Fruit fly (Drosophila melanogaster) whole organism, embryonic: ENCODE results near the gene Csk.
A peak's percentile ranks its signal among the peaks of the same experiment; 100 is the strongest.

Experiments used
- Ada2b ChIP-seq: fragments of 200-800 bp; sonication (Bioruptor generic); IDR thresholded peaks from 2 replicates; pipeline ENCODE4 v1.3.6; 2022; ENCODE audit warnings: missing biosample characterization, missing genetic modification characterization
- Antp ChIP-seq: fragments of 200-800 bp; sonication (Bioruptor generic); optimal IDR thresholded peaks from 3 replicates; lab custom pipeline; 2016; ENCODE audit warnings: missing biosample characterization, missing genetic modification characterization
- Bgb ChIP-seq: fragments of 200-800 bp; sonication (Bioruptor generic); IDR thresholded peaks from 2 replicates; pipeline ENCODE4 v1.3.6; 2022; ENCODE audit warnings: missing biosample characterization, missing genetic modification characterization; ENCODE audit not compliant: partially characterized antibody
- CG10209 ChIP-seq: fragments of 200-800 bp; sonication (Bioruptor generic); optimal IDR thresholded peaks from 3 replicates; lab custom pipeline; 2017; ENCODE audit warnings: missing biosample characterization, mild to moderate bottlenecking, missing genetic modification characterization, missing genetic modification reagents
- CG10267 ChIP-seq: fragments of 200-800 bp; sonication (Bioruptor generic); optimal IDR thresholded peaks from 2 replicates; lab custom pipeline; 2018; ENCODE audit warnings: missing biosample characterization, mild to moderate bottlenecking, missing genetic modification characterization, moderate library complexity
- CG11247 ChIP-seq: fragments of 200-800 bp; sonication (Bioruptor generic); IDR thresholded peaks from 2 replicates; pipeline ENCODE4 v1.3.6; 2022; ENCODE audit warnings: missing biosample characterization, missing genetic modification characterization
- CG13287 ChIP-seq: fragments of 200-800 bp; sonication (Bioruptor generic); IDR thresholded peaks from 2 replicates; pipeline ENCODE4 v1.3.6; 2022; ENCODE audit warnings: missing biosample characterization, missing genetic modification characterization; ENCODE audit not compliant: partially characterized antibody
- CG13775 ChIP-seq: fragments of 200-800 bp; sonication (Bioruptor generic); optimal IDR thresholded peaks from 3 replicates; lab custom pipeline; 2017; ENCODE audit warnings: missing biosample characterization, mild to moderate bottlenecking, missing genetic modification characterization
- CG1529 ChIP-seq: fragments of 200-800 bp; sonication (Bioruptor generic); optimal IDR thresholded peaks from 3 replicates; lab custom pipeline; 2018; ENCODE audit warnings: missing biosample characterization, missing genetic modification characterization
- CG16815 ChIP-seq: fragments of 200-800 bp; sonication (Bioruptor generic); optimal IDR thresholded peaks from 3 replicates; lab custom pipeline; 2017; ENCODE audit warnings: missing biosample characterization, mild to moderate bottlenecking, missing genetic modification characterization
- CG17802 ChIP-seq: fragments of 200-800 bp; sonication (Bioruptor generic); optimal IDR thresholded peaks from 2 replicates; lab custom pipeline; 2018; ENCODE audit warnings: missing biosample characterization, mild to moderate bottlenecking, missing genetic modification characterization, moderate library complexity
- CG2678 ChIP-seq: fragments of 200-800 bp; sonication (Bioruptor generic); optimal IDR thresholded peaks from 3 replicates; lab custom pipeline; 2019; ENCODE audit warnings: missing biosample characterization, mild to moderate bottlenecking, missing genetic modification characterization, moderate library complexity
- CG31224 ChIP-seq: fragments of 200-800 bp; sonication (Bioruptor generic); IDR thresholded peaks from 2 replicates; pipeline ENCODE4 v1.3.6; 2022; ENCODE audit warnings: missing biosample characterization, missing genetic modification characterization
- CG32767 ChIP-seq: fragments of 200-800 bp; sonication (Bioruptor generic); IDR thresholded peaks from 2 replicates; pipeline ENCODE4 v1.3.6; 2022; ENCODE audit warnings: missing biosample characterization, missing genetic modification characterization
- CG33557 ChIP-seq: fragments of 200-800 bp; sonication (Bioruptor generic); optimal IDR thresholded peaks from 2 replicates; lab custom pipeline; 2019; ENCODE audit warnings: missing biosample characterization, mild to moderate bottlenecking, missing genetic modification characterization, moderate library complexity
- CG4707 ChIP-seq: fragments of 200-800 bp; sonication (Bioruptor generic); optimal IDR thresholded peaks from 2 replicates; lab custom pipeline; 2018; ENCODE audit warnings: missing biosample characterization, mild to moderate bottlenecking, missing genetic modification characterization, moderate library complexity
- CG7987 ChIP-seq: fragments of 200-800 bp; sonication (Bioruptor generic); optimal IDR thresholded peaks from 2 replicates; lab custom pipeline; 2018; ENCODE audit warnings: missing biosample characterization, mild to moderate bottlenecking, missing genetic modification characterization, moderate library complexity
- CG8359 ChIP-seq: fragments of 200-800 bp; sonication (Bioruptor generic); optimal IDR thresholded peaks from 2 replicates; lab custom pipeline; 2017; ENCODE audit warnings: missing biosample characterization, mild to moderate bottlenecking, missing genetic modification characterization, borderline replicate concordance
- Camta ChIP-seq: fragments of 200-800 bp; sonication (Bioruptor generic); optimal IDR thresholded peaks from 2 replicates; lab custom pipeline; 2016; ENCODE audit warnings: missing biosample characterization, missing genetic modification characterization
- CkIIα-i1 ChIP-seq: fragments of 200-800 bp; sonication (Bioruptor generic); IDR thresholded peaks from 2 replicates; pipeline ENCODE4 v1.3.6; 2022; ENCODE audit warnings: missing biosample characterization, missing genetic modification characterization
- Drgx ChIP-seq: fragments of 200-800 bp; sonication (Bioruptor generic); IDR thresholded peaks from 2 replicates; pipeline ENCODE4 v1.3.6; 2022; ENCODE audit warnings: missing biosample characterization, missing genetic modification characterization
- HHEX ChIP-seq: fragments of 200-800 bp; sonication (Bioruptor generic); optimal IDR thresholded peaks from 3 replicates; lab custom pipeline; 2017; ENCODE audit warnings: missing biosample characterization, mild to moderate bottlenecking, missing genetic modification characterization, missing genetic modification reagents
- MBD-R2 ChIP-seq: fragments of 200-800 bp; sonication (Bioruptor generic); IDR thresholded peaks from 2 replicates; pipeline ENCODE4 v1.3.6; 2022; ENCODE audit warnings: missing biosample characterization, missing genetic modification characterization
- Max ChIP-seq: fragments of 200-800 bp; sonication (Bioruptor generic); optimal IDR thresholded peaks from 2 replicates; lab custom pipeline; 2016; ENCODE audit warnings: missing biosample characterization, mild to moderate bottlenecking, missing genetic modification characterization
- Mrtf ChIP-seq: fragments of 200-800 bp; sonication (Bioruptor generic); IDR thresholded peaks from 3 replicates; pipeline ENCODE4 v1.3.6; 2022; ENCODE audit warnings: missing biosample characterization, missing genetic modification characterization
- NC2β ChIP-seq: fragments of 200-800 bp; sonication (Bioruptor generic); optimal IDR thresholded peaks from 2 replicates; lab custom pipeline; 2016; ENCODE audit warnings: missing biosample characterization, missing genetic modification characterization
- Neu2 ChIP-seq: fragments of 200-800 bp; sonication (Bioruptor generic); optimal IDR thresholded peaks from 3 replicates; lab custom pipeline; 2016; ENCODE audit warnings: missing biosample characterization, missing genetic modification characterization, borderline replicate concordance
- Rx ChIP-seq: fragments of 200-800 bp; sonication (Bioruptor generic); IDR thresholded peaks from 2 replicates; pipeline ENCODE4 v1.3.6; 2022; ENCODE audit warnings: missing biosample characterization, missing genetic modification characterization
- Scr ChIP-seq: fragments of 200-800 bp; sonication (Bioruptor generic); IDR thresholded peaks from 2 replicates; pipeline ENCODE4 v1.3.6; 2022; ENCODE audit warnings: missing biosample characterization, missing genetic modification characterization; ENCODE audit not compliant: partially characterized antibody
- Sin3A ChIP-seq: fragments of >200 bp; optimal IDR thresholded peaks from 2 replicates; lab custom pipeline; 2018
- Sox102F ChIP-seq: fragments of 200-800 bp; sonication (Bioruptor generic); optimal IDR thresholded peaks from 2 replicates; lab custom pipeline; 2018; ENCODE audit warnings: missing biosample characterization, mild to moderate bottlenecking, missing genetic modification characterization, moderate library complexity
- Xbp1 ChIP-seq: fragments of 200-800 bp; sonication (Bioruptor generic); optimal IDR thresholded peaks from 3 replicates; lab custom pipeline; 2016; ENCODE audit warnings: missing biosample characterization, mild to moderate bottlenecking, missing genetic modification characterization
- ara ChIP-seq: fragments of 200-800 bp; sonication (Bioruptor generic); IDR thresholded peaks from 2 replicates; pipeline ENCODE4 v1.3.6; 2022; ENCODE audit warnings: missing biosample characterization, missing genetic modification characterization
- ash1 ChIP-seq: fragments of 200-800 bp; sonication (Bioruptor generic); optimal IDR thresholded peaks from 2 replicates; lab custom pipeline; 2018; ENCODE audit warnings: missing biosample characterization, mild to moderate bottlenecking, missing genetic modification characterization
- br ChIP-seq: fragments of >200 bp; optimal IDR thresholded peaks from 2 replicates; lab custom pipeline; 2017
- crp ChIP-seq, 2 experiments: fragments of 200-800 bp; sonication (Bioruptor generic); optimal IDR thresholded peaks; 2 replicates in 1 of 2; 3 replicates in 1 of 2; lab custom pipeline; 2017; ENCODE audit warnings: missing biosample characterization in 2 of 2, missing genetic modification characterization in 2 of 2, mild to moderate bottlenecking in 1 of 2, moderate library complexity in 1 of 2
- exex ChIP-seq: fragments of 200-800 bp; sonication (Bioruptor generic); optimal IDR thresholded peaks from 4 replicates; lab custom pipeline; 2018; ENCODE audit warnings: missing biosample characterization, mild to moderate bottlenecking, missing genetic modification characterization, moderate library complexity
- fd64A ChIP-seq: fragments of 200-800 bp; sonication (Bioruptor generic); optimal IDR thresholded peaks from 3 replicates; lab custom pipeline; 2018; ENCODE audit warnings: missing biosample characterization, mild to moderate bottlenecking, missing genetic modification characterization
- gcm2 ChIP-seq: fragments of 200-800 bp; sonication (Bioruptor generic); optimal IDR thresholded peaks from 2 replicates; lab custom pipeline; 2016; ENCODE audit warnings: missing biosample characterization, missing genetic modification characterization
- kah ChIP-seq: fragments of 200-800 bp; sonication (Bioruptor generic); optimal IDR thresholded peaks from 2 replicates; lab custom pipeline; 2018; ENCODE audit warnings: missing biosample characterization, mild to moderate bottlenecking, missing genetic modification characterization
- ken ChIP-seq: fragments of 200-800 bp; sonication (Bioruptor generic); IDR thresholded peaks from 3 replicates; pipeline ENCODE4 v1.3.6; 2022; ENCODE audit warnings: missing biosample characterization, missing genetic modification characterization
- lab ChIP-seq: fragments of 200-800 bp; sonication (Bioruptor generic); optimal IDR thresholded peaks from 3 replicates; lab custom pipeline; 2017; ENCODE audit warnings: missing biosample characterization, missing genetic modification characterization, mild to moderate bottlenecking, moderate library complexity, missing genetic modification reagents
- nmo ChIP-seq: fragments of 200-800 bp; sonication (Bioruptor generic); optimal IDR thresholded peaks from 2 replicates; lab custom pipeline; 2018; ENCODE audit warnings: missing biosample characterization, mild to moderate bottlenecking, missing genetic modification characterization, moderate library complexity
- pb ChIP-seq: fragments of 200-800 bp; sonication (Bioruptor generic); optimal IDR thresholded peaks from 3 replicates; lab custom pipeline; 2016; ENCODE audit warnings: missing biosample characterization, missing genetic modification characterization
- run ChIP-seq: fragments of 200-800 bp; sonication (Bioruptor generic); optimal IDR thresholded peaks from 3 replicates; lab custom pipeline; 2018; ENCODE audit warnings: missing biosample characterization, mild to moderate bottlenecking, missing genetic modification characterization
- sens-2 ChIP-seq: fragments of 200-800 bp; sonication (Bioruptor generic); IDR thresholded peaks from 2 replicates; pipeline ENCODE4 v1.3.6; 2022; ENCODE audit warnings: missing biosample characterization, missing genetic modification characterization
- slou ChIP-seq: fragments of 200-800 bp; sonication (Bioruptor generic); optimal IDR thresholded peaks from 3 replicates; lab custom pipeline; 2016; ENCODE audit warnings: missing biosample characterization, missing genetic modification characterization
- sr ChIP-seq: fragments of 200-800 bp; sonication (Bioruptor generic); IDR thresholded peaks from 3 replicates; pipeline ENCODE4 v1.3.6; 2022; ENCODE audit warnings: missing biosample characterization, missing genetic modification characterization
- ssp ChIP-seq: fragments of 200-800 bp; sonication (Bioruptor generic); IDR thresholded peaks from 2 replicates; pipeline ENCODE4 v1.3.6; 2022; ENCODE audit warnings: missing biosample characterization, missing genetic modification characterization
- tap ChIP-seq: fragments of 200-800 bp; optimal IDR thresholded peaks from 3 replicates; lab custom pipeline; 2019; ENCODE audit warnings: missing biosample characterization, mild to moderate bottlenecking, missing genetic modification characterization, moderate library complexity
- ttk ChIP-seq: fragments of 200-800 bp; sonication (Bioruptor generic); IDR thresholded peaks from 2 replicates; pipeline ENCODE4 v2.1.2; 2022; ENCODE audit warnings: missing biosample characterization, missing genetic modification characterization

Csk gene

dm6 chr3R:11649449-11649848 is 1.1 kb downstream of the Csk start (continued):
- TF ChIP-seq CG8359 (GFP tag; lab: Kevin White, UChicago) (peak; percentile 62), CG13775 (GFP tag; lab: Kevin White, UChicago) (peak; percentile 92), Drgx (GFP tag; lab: Robert Waterston, UW) (peak; percentile 89), crp (GFP tag; optimal IDR thresholded peaks at IDR 0.05; lab: Kevin White, UChicago) (peak in 1 of 2 experiments; percentile 55), Antp (peak; percentile 98), Camta (GFP tag; lab: Kevin White, UChicago) (peak; percentile 95), CkIIα-i1 (GFP tag; lab: Robert Waterston, UW) (peak; percentile 93), CG7987 (GFP tag; lab: Kevin White, UChicago) (peak; percentile 87), CG10267 (peak; percentile 77), nmo (GFP tag; lab: Kevin White, UChicago) (peak; percentile 92), run (peak; percentile 86), CG16815 (GFP tag; lab: Kevin White, UChicago) (peak; percentile 90), Rx (GFP tag; lab: Robert Waterston, UW) (peak; percentile 97), CG4707 (GFP tag; lab: Kevin White, UChicago) (peak; percentile 82), CG11247 (GFP tag; lab: Robert Waterston, UW) (peak; percentile 98), pb (peak; percentile 96), NC2β (peak; percentile 92), CG33557 (GFP tag; lab: Kevin White, UChicago) (peak; percentile 58), exex (peak; percentile 78), sens-2 (GFP tag; lab: Robert Waterston, UW) (peak; percentile 88), CG13287 (GFP tag; lab: Robert Waterston, UW) (no peak), fd64A (GFP tag; lab: Kevin White, UChicago) (peak; percentile 71), Ada2b (GFP tag; lab: Robert Waterston, UW) (peak; percentile 98), ara (peak; percentile 93), sr (GFP tag; lab: Robert Waterston, UW) (peak; percentile 93), ssp (GFP tag; lab: Robert Waterston, UW) (peak; percentile 85), Bgb (no peak), slou (GFP tag; lab: Kevin White, UChicago) (peak; percentile 93), tap (peak; percentile 93), Mrtf (GFP tag; lab: Robert Waterston, UW) (peak; percentile 97), lab (GFP tag; lab: Kevin White, UChicago) (peak; percentile 98), ash1 (GFP tag; lab: Kevin White, UChicago) (peak; percentile 73), gcm2 (GFP tag; lab: Kevin White, UChicago) (peak; percentile 96), Scr (GFP tag; lab: Robert Waterston, UW) (no peak), Sin3A (lab: Kevin White, UChicago) (no peak), Xbp1 (GFP tag; lab: Kevin White, UChicago) (peak; percentile 98), MBD-R2 (GFP tag; lab: Robert Waterston, UW) (peak; percentile 94), ttk (GFP tag; lab: Robert Waterston, UW) (peak; percentile 96), Neu2 (GFP tag; lab: Kevin White, UChicago) (peak; percentile 77), ken (peak; percentile 96), CG2678 (tag; lab: Kevin White, UChicago) (peak; percentile 97), Max (GFP tag; lab: Kevin White, UChicago) (peak; percentile 94), kah (GFP tag; lab: Kevin White, UChicago) (peak; percentile 74), HHEX (GFP tag; lab: Kevin White, UChicago) (peak; percentile 94), CG31224 (GFP tag; lab: Robert Waterston, UW) (peak; percentile 93), Sox102F (GFP tag; lab: Kevin White, UChicago) (peak; percentile 97), CG32767 (GFP tag; lab: Robert Waterston, UW) (peak; percentile 96), CG1529 (GFP tag; lab: Kevin White, UChicago) (peak; percentile 79), br (lab: Kevin White, UChicago) (no peak), CG10209 (GFP tag; lab: Kevin White, UChicago) (peak; percentile 95), CG17802 (peak; percentile 67)
